Worm (Caenorhabditis elegans) whole organism, L4/young adult: Measurements from ENCODE around the gene K01D12.7.
"Not testable (repeated sequence)": the region's sequence is repeated elsewhere in the genome, so short reads cannot be mapped to it uniquely, and the experiment has no call there.

ENCODE experiments used
- W03F9.2 ChIP-seq: fragments of 150-350 bp; optimal IDR thresholded peaks from 2 replicates; lab custom pipeline; 2014; ENCODE audit warnings: missing biosample characterization, missing genetic modification characterization
- dao-5 ChIP-seq: sonication (generic microtip); optimal IDR thresholded peaks from 2 replicates; lab custom pipeline; 2016; ENCODE audit warnings: missing genotype, missing genetic modification characterization, moderate library complexity, missing compliant biosample characterization
- him-1 ChIP-seq: sonication (generic microtip); optimal IDR thresholded peaks from 2 replicates; lab custom pipeline; 2016; ENCODE audit warnings: missing genotype, missing genetic modification reagents, missing genetic modification characterization, missing compliant biosample characterization

Gene K01D12.7

ce11 chrV:12395699-12396098, 5.6 kb downstream of the K01D12.7 start, which contains the start of gene twk-14:
TSS of gene twk-14 (minus strand) at chrV:12395706.
- TF ChIP-seq W03F9.2 (tag; lab: Kevin White, UChicago): no peak
- TF ChIP-seq him-1: no peak
- TF ChIP-seq dao-5 (tag; lab: Kevin White, UChicago): no peak

- TF ChIP-seq him-1 (no peak), W03F9.2 (tag; lab: Kevin White, UChicago) (no peak), dao-5 (tag; lab: Kevin White, UChicago) (no peak)
Measured at ce11 chrV:12386154-12386553, 15.1 kb downstream of the K01D12.7 start, which contains the start of gene K01D12.15. TSS of gene K01D12.15 (plus strand) at chrV:12386454.

- TF ChIP-seq him-1 (no peak), W03F9.2 (tag; lab: Kevin White, UChicago) (no peak), dao-5 (tag; lab: Kevin White, UChicago) (no peak)
Measured at ce11 chrV:12377256-12377655, 24.0 kb downstream of the K01D12.7 start, which contains the start of gene K01D12.1. TSS of gene K01D12.1 (plus strand) at chrV:12377556.

ce11 chrV:12374252-12374651, 27.0 kb downstream of the K01D12.7 start, which contains the start of gene F23H12.10:
TSS of gene F23H12.10 (minus strand) at chrV:12374263.
- TF ChIP-seq W03F9.2 (tag; lab: Kevin White, UChicago); him-1; dao-5 (tag; lab: Kevin White, UChicago): not testable (repeated sequence)

ce11 chrV:12371386-12371785, 29.9 kb downstream of the K01D12.7 start, which contains the start of gene F23H12.7:
TSS of gene F23H12.7 (plus strand) at chrV:12371686.
- TF ChIP-seq dao-5 (tag; lab: Kevin White, UChicago): no peak
- TF ChIP-seq W03F9.2 (tag; lab: Kevin White, UChicago): no peak
- no peak for TF ChIP-seq him-1

ce11 chrV:12369437-12369836, 31.8 kb downstream of the K01D12.7 start, which contains the start of gene gcy-13:
TSS of gene gcy-13 (minus strand) at chrV:12369537.
- no peak for TF ChIP-seq him-1
- no peak for TF ChIP-seq W03F9.2 (tag; lab: Kevin White, UChicago)
- no peak for TF ChIP-seq dao-5 (tag; lab: Kevin White, UChicago)

ce11 chrV:12365104-12365503, 36.2 kb downstream of the K01D12.7 start, which contains the start of gene fipr-2:
TSS of gene fipr-2 (plus strand) at chrV:12365348.
- TF ChIP-seq dao-5 (tag; lab: Kevin White, UChicago) (no peak), W03F9.2 (tag; lab: Kevin White, UChicago) (no peak), him-1 (no peak)

- TF ChIP-seq dao-5 (tag; lab: Kevin White, UChicago) (no peak), him-1 (no peak), W03F9.2 (tag; lab: Kevin White, UChicago) (no peak)
Measured at ce11 chrV:12361644-12362043, 39.6 kb downstream of the K01D12.7 start, which contains the start of gene fipr-1. TSS of gene fipr-1 (minus strand) at chrV:12361744.

- TF ChIP-seq dao-5 (tag; lab: Kevin White, UChicago): no peak
- TF ChIP-seq him-1: no peak
Measured at ce11 chrV:12358347-12358746, 42.9 kb downstream of the K01D12.7 start, which contains the start of gene F23H12.5. TSS of gene F23H12.5 (plus strand) at chrV:12358647.

ce11 chrV:12357632-12358031, 43.7 kb downstream of the K01D12.7 start:
- TF ChIP-seq dao-5 (tag; lab: Kevin White, UChicago) (no peak), him-1 (no peak), W03F9.2 (tag; lab: Kevin White, UChicago) (no peak)

- TF ChIP-seq dao-5 (tag; lab: Kevin White, UChicago) (no peak), W03F9.2 (tag; lab: Kevin White, UChicago) (no peak), him-1 (no peak)
Measured at ce11 chrV:12354193-12354830, 47.0 kb downstream of the K01D12.7 start.

ce11 chrV:12353505-12353904, 47.8 kb downstream of the K01D12.7 start:
- TF ChIP-seq him-1 (no peak), dao-5 (tag; lab: Kevin White, UChicago) (no peak), W03F9.2 (tag; lab: Kevin White, UChicago) (no peak)

ce11 chrV:12352881-12353280, 48.4 kb downstream of the K01D12.7 start:
- no peak for TF ChIP-seq him-1
- no peak for TF ChIP-seq W03F9.2 (tag; lab: Kevin White, UChicago)
- no peak for TF ChIP-seq dao-5 (tag; lab: Kevin White, UChicago)

ce11 chrV:12352445-12352844, 48.8 kb downstream of the K01D12.7 start, which contains the start of gene sqt-3:
TSS of gene sqt-3 (plus strand) at chrV:12352745.
- TF ChIP-seq W03F9.2 (tag; lab: Kevin White, UChicago) (no peak), dao-5 (tag; lab: Kevin White, UChicago) (no peak)
